Worm (Caenorhabditis elegans) whole organism, L4/young adult: ENCODE data around the gene C14B9.8.

Experiments
- dao-5 ChIP-seq: sonication (generic microtip); optimal IDR thresholded peaks from 2 replicates; lab custom pipeline; 2016; ENCODE audit warnings: missing genotype, missing genetic modification characterization, moderate library complexity, missing compliant biosample characterization
- him-1 ChIP-seq: sonication (generic microtip); optimal IDR thresholded peaks from 2 replicates; lab custom pipeline; 2016; ENCODE audit warnings: missing genotype, missing genetic modification reagents, missing genetic modification characterization, missing compliant biosample characterization

DNA sequence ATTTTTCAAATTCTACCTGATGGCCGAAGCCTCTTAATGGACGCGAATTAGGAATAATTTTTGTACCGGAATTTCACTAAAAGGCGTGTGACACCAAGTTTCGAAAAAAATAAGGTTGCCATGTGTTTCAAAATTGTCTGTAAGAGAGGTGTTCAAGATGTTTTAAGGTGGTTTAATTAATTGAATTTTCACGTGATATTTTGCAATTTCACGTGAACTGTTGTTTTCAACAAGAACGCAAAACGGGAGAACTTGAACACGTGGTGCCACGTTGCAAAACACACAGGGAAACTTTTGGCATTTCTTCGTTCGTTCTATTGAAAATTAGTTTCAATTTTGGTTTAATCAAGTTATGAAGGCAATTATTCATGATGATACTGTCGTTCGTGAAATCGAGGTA, 37.2 kb upstream of the C14B9.8 start, which contains the start of gene spc-2:
- TF ChIP-seq him-1 (tag; lab: Kevin White, UChicago) (no peak), dao-5 (tag; lab: Kevin White, UChicago) (no peak)
